Worm (Caenorhabditis elegans) whole organism, L1 larva: ENCODE measurements around the gene math-39.

Source experiments
- ama-1 ChIP-seq: fragments of 150-350 bp; optimal IDR thresholded peaks from 2 replicates; lab custom pipeline; 2014
- blmp-1 ChIP-seq: fragments of 150-350 bp; optimal IDR thresholded peaks from 2 replicates; lab custom pipeline; 2014; ENCODE audit warnings: missing biosample characterization, missing genetic modification characterization
- ceh-63 ChIP-seq: fragments of 200-800 bp; sonication (Bioruptor generic); optimal IDR thresholded peaks from 2 replicates; lab custom pipeline; 2018; ENCODE audit warnings: mild to moderate bottlenecking, missing genetic modification characterization, missing compliant biosample characterization
- ces-1 ChIP-seq: fragments of 150-350 bp; optimal IDR thresholded peaks from 2 replicates; lab custom pipeline; 2014; ENCODE audit warnings: missing biosample characterization, missing genetic modification reagents, missing genetic modification characterization
- elt-2 ChIP-seq: sonication (generic microtip); optimal IDR thresholded peaks from 2 replicates; lab custom pipeline; 2016; ENCODE audit warnings: missing genetic modification characterization, mild to moderate bottlenecking, inconsistent platforms, missing compliant biosample characterization, missing genetic modification reagents
- elt-3 ChIP-seq, 6 experiments: fragments of 150-350 bp in 1 of 6; sonication (generic microtip); optimal IDR thresholded peaks; 2 replicates each; lab custom pipeline; 2017 to 2018; ENCODE audit warnings: missing biosample characterization in 6 of 6, missing genetic modification characterization in 6 of 6, inconsistent platforms in 1 of 6
- hlh-17 ChIP-seq: fragments of 200-800 bp; sonication (Bioruptor generic); optimal IDR thresholded peaks from 2 replicates; lab custom pipeline; 2018; ENCODE audit warnings: missing genetic modification characterization, mild to moderate bottlenecking, missing compliant biosample characterization, moderate library complexity, borderline replicate concordance
- jun-1 ChIP-seq: fragments of 150-350 bp; optimal IDR thresholded peaks from 2 replicates; lab custom pipeline; 2014; ENCODE audit warnings: missing biosample characterization, missing genetic modification reagents, missing genetic modification characterization
- lsy-2 ChIP-seq, 2 experiments: fragments of 150-350 bp; optimal IDR thresholded peaks; 2 replicates each; lab custom pipeline; 2014; ENCODE audit warnings: missing biosample characterization in 2 of 2, missing genetic modification characterization in 2 of 2
- mep-1 ChIP-seq: fragments of 150-350 bp; optimal IDR thresholded peaks from 2 replicates; lab custom pipeline; 2014; ENCODE audit warnings: missing biosample characterization, missing genetic modification characterization
- snpc-4 ChIP-seq: fragments of 150-350 bp; optimal IDR thresholded peaks from 2 replicates; lab custom pipeline; 2014; ENCODE audit warnings: missing biosample characterization, missing genetic modification characterization
- sox-4 ChIP-seq: sonication (generic microtip); optimal IDR thresholded peaks from 2 replicates; lab custom pipeline; 2016; ENCODE audit warnings: missing genetic modification characterization, missing compliant biosample characterization
- unc-130 ChIP-seq: fragments of 150-350 bp; optimal IDR thresholded peaks from 2 replicates; lab custom pipeline; 2017; ENCODE audit warnings: missing biosample characterization, missing genetic modification characterization, inconsistent platforms

- TF ChIP-seq elt-2, result peak; percentile 100
- TF ChIP-seq snpc-4, result peak; percentile 45
- TF ChIP-seq ces-1, result no peak
- TF ChIP-seq sox-4 (tag; lab: Kevin White, UChicago), result no peak
- peak; percentile 35 for TF ChIP-seq blmp-1 (tag; lab: Kevin White, UChicago)
- TF ChIP-seq mep-1, result peak; percentile 58
- TF ChIP-seq jun-1 (tag; lab: Kevin White, UChicago), result peak; percentile 75
- TF ChIP-seq ama-1 (lab: Kevin White, UChicago), result no peak
- no peak for TF ChIP-seq hlh-17 (GFP tag; lab: Kevin White, UChicago)
- TF ChIP-seq unc-130, result no peak
- TF ChIP-seq elt-3 (tag; optimal IDR thresholded peaks at IDR 0.05; lab: Kevin White, UChicago), result peak in 3 of 6 experiments; percentile 60 to 96 (median 89)
- TF ChIP-seq ceh-63, result no peak
- TF ChIP-seq lsy-2 (tag; optimal IDR thresholded peaks at IDR 0.05; lab: Kevin White, UChicago), result peak; percentile 67 to 79
These were observed 12.1 kb upstream of the math-39 start, which contains the start of gene fbxc-19 for ce11 chrII:1819944-1820570.
